Worm (Caenorhabditis elegans) whole organism, L2 larva: ENCODE measurements around the gene F44E2.10.

Source experiments
- C34F6.9 ChIP-seq: fragments of 150-350 bp; optimal IDR thresholded peaks from 2 replicates; lab custom pipeline; 2014; ENCODE audit warnings: missing biosample characterization, missing genetic modification characterization
- F13H6.1 ChIP-seq: sonication (generic microtip); optimal IDR thresholded peaks from 2 replicates; lab custom pipeline; 2016; ENCODE audit warnings: missing genetic modification characterization, missing compliant biosample characterization
- R02D3.7 ChIP-seq: fragments of 150-350 bp; optimal IDR thresholded peaks from 2 replicates; lab custom pipeline; 2014; ENCODE audit warnings: missing biosample characterization, missing genetic modification characterization
- Y55F3AM.14 ChIP-seq: fragments of 200-800 bp; sonication (Bioruptor generic); optimal IDR thresholded peaks from 2 replicates; lab custom pipeline; 2018; ENCODE audit warnings: mild to moderate bottlenecking, missing genetic modification characterization, missing compliant biosample characterization
- ZK546.5 ChIP-seq: sonication (generic microtip); optimal IDR thresholded peaks from 2 replicates; lab custom pipeline; 2017; ENCODE audit warnings: missing biosample characterization, missing genetic modification characterization
- alr-1 ChIP-seq: fragments of 150-350 bp; optimal IDR thresholded peaks from 2 replicates; lab custom pipeline; 2014; ENCODE audit warnings: missing biosample characterization, missing genetic modification characterization
- aly-2 ChIP-seq: fragments of 150-350 bp; optimal IDR thresholded peaks from 2 replicates; lab custom pipeline; 2014; ENCODE audit warnings: missing biosample characterization, missing genetic modification characterization
- ama-1 ChIP-seq: fragments of 150-350 bp; optimal IDR thresholded peaks from 2 replicates; lab custom pipeline; 2018; ENCODE audit warnings: inconsistent platforms
- blmp-1 ChIP-seq: sonication (generic microtip); optimal IDR thresholded peaks from 2 replicates; lab custom pipeline; 2017; ENCODE audit warnings: missing genetic modification characterization, mild to moderate bottlenecking, missing compliant biosample characterization, antibody characterized with exemption, moderate library complexity; ENCODE audit not compliant: insufficient read depth
- ceh-16 ChIP-seq: fragments of 150-350 bp; optimal IDR thresholded peaks from 2 replicates; lab custom pipeline; 2014; ENCODE audit warnings: missing biosample characterization, missing genetic modification characterization
- ceh-82 ChIP-seq: fragments of 150-350 bp; optimal IDR thresholded peaks from 2 replicates; lab custom pipeline; 2014; ENCODE audit warnings: missing biosample characterization, missing genetic modification characterization
- crh-2 ChIP-seq: sonication (generic microtip); optimal IDR thresholded peaks from 2 replicates; lab custom pipeline; 2017; ENCODE audit warnings: missing biosample characterization, missing genetic modification characterization
- dmd-4 ChIP-seq: sonication (generic microtip); optimal IDR thresholded peaks from 2 replicates; lab custom pipeline; 2017; ENCODE audit warnings: missing biosample characterization, missing genetic modification characterization
- egl-27 ChIP-seq: sonication (generic microtip); optimal IDR thresholded peaks from 3 replicates; lab custom pipeline; 2017; ENCODE audit warnings: missing biosample characterization, missing genetic modification reagents, missing genetic modification characterization
- elt-1 ChIP-seq: fragments of 150-350 bp; optimal IDR thresholded peaks from 2 replicates; lab custom pipeline; 2014; ENCODE audit warnings: missing biosample characterization, missing genetic modification characterization
- elt-3 ChIP-seq: sonication (generic microtip); optimal IDR thresholded peaks from 2 replicates; lab custom pipeline; 2017; ENCODE audit warnings: missing biosample characterization, missing genetic modification characterization
- fos-1 ChIP-seq: fragments of 150-350 bp; optimal IDR thresholded peaks from 2 replicates; lab custom pipeline; 2014; ENCODE audit warnings: missing biosample characterization, missing genetic modification characterization
- gmeb-1 ChIP-seq: fragments of 150-350 bp; optimal IDR thresholded peaks from 2 replicates; lab custom pipeline; 2014; ENCODE audit warnings: missing biosample characterization, missing genetic modification characterization
- lin-11 ChIP-seq: fragments of 150-350 bp; sonication (generic microtip); optimal IDR thresholded peaks from 2 replicates; lab custom pipeline; 2014; ENCODE audit warnings: missing biosample characterization, missing genetic modification characterization, inconsistent platforms, mixed read lengths
- lin-13 ChIP-seq: fragments of 150-350 bp; optimal IDR thresholded peaks from 2 replicates; lab custom pipeline; 2014; ENCODE audit warnings: missing biosample characterization, missing genetic modification reagents, missing genetic modification characterization
- lin-39 ChIP-seq: fragments of 150-350 bp; optimal IDR thresholded peaks from 2 replicates; lab custom pipeline; 2014; ENCODE audit warnings: missing biosample characterization, missing genetic modification reagents, missing genetic modification characterization
- lsy-2 ChIP-seq, 2 experiments: fragments of 150-350 bp in 1 of 2; sonication (generic microtip) in 1 of 2; optimal IDR thresholded peaks; 2 replicates each; lab custom pipeline; 2014 to 2017; ENCODE audit warnings: missing biosample characterization in 2 of 2, missing genetic modification characterization in 2 of 2
- mab-5 ChIP-seq: fragments of 150-350 bp; optimal IDR thresholded peaks from 2 replicates; lab custom pipeline; 2014; ENCODE audit warnings: missing biosample characterization, missing genetic modification characterization
- mbf-1 ChIP-seq: sonication (generic microtip); optimal IDR thresholded peaks from 2 replicates; lab custom pipeline; 2017; ENCODE audit warnings: missing biosample characterization, missing genetic modification characterization
- mdl-1 ChIP-seq, 2 experiments: fragments of 150-350 bp in 1 of 2; sonication (generic microtip) in 1 of 2; optimal IDR thresholded peaks; 2 replicates each; lab custom pipeline; 2017; ENCODE audit warnings: missing biosample characterization in 2 of 2, missing genetic modification characterization in 2 of 2
- nhr-10 ChIP-seq: sonication (generic microtip); optimal IDR thresholded peaks from 2 replicates; lab custom pipeline; 2017; ENCODE audit warnings: missing biosample characterization, missing genetic modification characterization
- nhr-11 ChIP-seq: fragments of 150-350 bp; optimal IDR thresholded peaks from 2 replicates; lab custom pipeline; 2014; ENCODE audit warnings: missing biosample characterization, missing genetic modification characterization
- nhr-12 ChIP-seq: fragments of 150-350 bp; optimal IDR thresholded peaks from 2 replicates; lab custom pipeline; 2014; ENCODE audit warnings: missing biosample characterization, missing genetic modification characterization
- nhr-129 ChIP-seq: fragments of 150-350 bp; optimal IDR thresholded peaks from 2 replicates; lab custom pipeline; 2014; ENCODE audit warnings: missing biosample characterization, missing genetic modification characterization
- nhr-21 ChIP-seq: fragments of 150-350 bp; optimal IDR thresholded peaks from 2 replicates; lab custom pipeline; 2014; ENCODE audit warnings: missing biosample characterization, missing genetic modification characterization
- nhr-23 ChIP-seq: fragments of 150-350 bp; optimal IDR thresholded peaks from 2 replicates; lab custom pipeline; 2014; ENCODE audit warnings: missing biosample characterization, missing genetic modification reagents, missing genetic modification characterization
- nhr-237 ChIP-seq: fragments of 150-350 bp; optimal IDR thresholded peaks from 2 replicates; lab custom pipeline; 2014; ENCODE audit warnings: missing biosample characterization, missing genetic modification characterization
- nhr-25 ChIP-seq: fragments of 150-350 bp; sonication (generic microtip); optimal IDR thresholded peaks from 3 replicates; lab custom pipeline; 2014; ENCODE audit warnings: missing biosample characterization, missing genetic modification characterization
- nhr-6 ChIP-seq: fragments of 150-350 bp; optimal IDR thresholded peaks from 2 replicates; lab custom pipeline; 2014; ENCODE audit warnings: missing biosample characterization, missing genetic modification characterization
- nhr-77 ChIP-seq: fragments of 150-350 bp; optimal IDR thresholded peaks from 2 replicates; lab custom pipeline; 2014; ENCODE audit warnings: missing biosample characterization, missing genetic modification characterization
- peb-1 ChIP-seq: fragments of 150-350 bp; optimal IDR thresholded peaks from 2 replicates; lab custom pipeline; 2014; ENCODE audit warnings: missing biosample characterization, missing genetic modification characterization
- sem-4 ChIP-seq: fragments of 150-350 bp; optimal IDR thresholded peaks from 2 replicates; lab custom pipeline; 2014; ENCODE audit warnings: missing biosample characterization, missing genetic modification reagents, missing genetic modification characterization
- skn-1 ChIP-seq: sonication (generic microtip); optimal IDR thresholded peaks from 2 replicates; lab custom pipeline; 2017; ENCODE audit warnings: missing biosample characterization, missing genetic modification characterization
- sma-3 ChIP-seq: sonication (generic microtip); optimal IDR thresholded peaks from 2 replicates; lab custom pipeline; 2016; ENCODE audit warnings: missing genetic modification reagents, missing genetic modification characterization, missing compliant biosample characterization
- sma-9 ChIP-seq, 2 experiments: fragments of 150-350 bp in 1 of 2; sonication (generic microtip) in 1 of 2; optimal IDR thresholded peaks; 2 replicates each; lab custom pipeline; 2014 to 2016; ENCODE audit warnings: missing genetic modification characterization in 2 of 2, mild to moderate bottlenecking in 1 of 2, missing biosample characterization in 1 of 2, missing compliant biosample characterization in 1 of 2, missing genetic modification reagents in 1 of 2, moderate library complexity in 1 of 2
- snpc-4 ChIP-seq: fragments of 150-350 bp; optimal IDR thresholded peaks from 2 replicates; lab custom pipeline; 2014; ENCODE audit warnings: missing biosample characterization, missing genetic modification characterization
- unc-39 ChIP-seq: fragments of 150-350 bp; optimal IDR thresholded peaks from 2 replicates; lab custom pipeline; 2014; ENCODE audit warnings: missing biosample characterization, missing genetic modification characterization
- unc-55 ChIP-seq: fragments of 150-350 bp; sonication (generic microtip); optimal IDR thresholded peaks from 3 replicates; lab custom pipeline; 2014; ENCODE audit warnings: missing biosample characterization, missing genetic modification reagents, missing genetic modification characterization
- unc-62 ChIP-seq: fragments of 150-350 bp; optimal IDR thresholded peaks from 2 replicates; lab custom pipeline; 2014; ENCODE audit warnings: missing biosample characterization, missing genetic modification reagents, missing genetic modification characterization
- zag-1 ChIP-seq: fragments of 150-350 bp; optimal IDR thresholded peaks from 2 replicates; lab custom pipeline; 2014; ENCODE audit warnings: missing biosample characterization, missing genetic modification characterization
- ztf-1 ChIP-seq: fragments of 200-800 bp; sonication (Bioruptor generic); conservative IDR thresholded peaks from 2 replicates; pipeline ENCODE4 v1.3.6; 2022; ENCODE audit warnings: missing genetic modification characterization, missing compliant biosample characterization
- ztf-11 ChIP-seq: sonication (generic microtip); optimal IDR thresholded peaks from 2 replicates; lab custom pipeline; 2017; ENCODE audit warnings: missing biosample characterization, missing genetic modification characterization
- ztf-4 ChIP-seq: fragments of 150-350 bp; optimal IDR thresholded peaks from 2 replicates; lab custom pipeline; 2014; ENCODE audit warnings: missing biosample characterization, missing genetic modification characterization

The F44E2.10 gene

ce11 chrIII:8866983-8867842 is 36.3 kb upstream of the F44E2.10 start:
- TF ChIP-seq blmp-1 (tag; lab: Kevin White, UChicago) (peak; percentile 68), ceh-16 (tag; lab: Kevin White, UChicago) (no peak), F13H6.1 (tag; lab: Kevin White, UChicago) (peak; percentile 8), zag-1 (tag; lab: Kevin White, UChicago) (no peak), R02D3.7 (tag; lab: Kevin White, UChicago) (no peak), ZK546.5 (tag; lab: Kevin White, UChicago) (no peak), nhr-21 (no peak), gmeb-1 (no peak), elt-3 (tag; lab: Kevin White, UChicago) (no peak), egl-27 (tag; lab: Kevin White, UChicago) (no peak), dmd-4 (tag; lab: Kevin White, UChicago) (no peak), lsy-2 (tag; optimal IDR thresholded peaks at IDR 0.05; lab: Kevin White, UChicago) (peak in 1 of 2 experiments; percentile 32), ama-1 (peak; percentile 87), sma-9 (GFP tag; optimal IDR thresholded peaks at IDR 0.05; lab: Kevin White, UChicago) (peak; percentile 44), sma-9 (tag; optimal IDR thresholded peaks at IDR 0.05; lab: Kevin White, UChicago) (no peak), nhr-12 (no peak), ztf-1 (GFP tag; lab: Robert Waterston, UW) (no peak), aly-2 (no peak), mab-5 (no peak), unc-39 (tag; lab: Kevin White, UChicago) (no peak), mdl-1 (tag; optimal IDR thresholded peaks at IDR 0.05; lab: Kevin White, UChicago) (no peak), skn-1 (tag; lab: Kevin White, UChicago) (no peak), snpc-4 (tag; lab: Kevin White, UChicago) (no peak), peb-1 (tag; lab: Kevin White, UChicago) (no peak), unc-62 (GFP tag; lab: Kevin White, UChicago) (no peak), mbf-1 (tag; lab: Kevin White, UChicago) (no peak), ztf-11 (tag; lab: Kevin White, UChicago) (no peak), lin-13 (GFP tag; lab: Kevin White, UChicago) (peak; percentile 23), elt-1 (tag; lab: Kevin White, UChicago) (no peak), fos-1 (tag; lab: Kevin White, UChicago) (peak; percentile 65), Y55F3AM.14 (GFP tag; lab: Kevin White, UChicago) (no peak), lin-39 (tag; lab: Kevin White, UChicago) (no peak), nhr-23 (tag; lab: Kevin White, UChicago) (no peak), nhr-10 (tag; lab: Kevin White, UChicago) (no peak), nhr-129 (tag; lab: Kevin White, UChicago) (peak; percentile 16), nhr-77 (tag; lab: Kevin White, UChicago) (no peak), unc-55 (GFP tag; lab: Kevin White, UChicago) (no peak), nhr-11 (no peak), sem-4 (tag; lab: Kevin White, UChicago) (no peak), C34F6.9 (tag; lab: Kevin White, UChicago) (no peak), crh-2 (peak; percentile 58), ceh-82 (tag; lab: Kevin White, UChicago) (no peak), sma-3 (GFP tag; lab: Kevin White, UChicago) (peak; percentile 64), nhr-237 (no peak), ztf-4 (tag; lab: Kevin White, UChicago) (no peak), lin-11 (no peak), nhr-6 (no peak), nhr-25 (tag; lab: Kevin White, UChicago) (peak; percentile 43), alr-1 (tag; lab: Kevin White, UChicago) (no peak)
